Worm (Caenorhabditis elegans) whole organism, midembryonic: ENCODE results near the gene stdh-4.

ENCODE experiments used
- T22C8.4 ChIP-seq: fragments of 200-800 bp; sonication (Bioruptor generic); IDR thresholded peaks from 2 replicates; pipeline ENCODE4 v1.3.6; 2022; ENCODE audit warnings: missing genetic modification characterization, missing compliant biosample characterization
- cog-1 ChIP-seq: sonication (generic microtip); optimal IDR thresholded peaks from 2 replicates; lab custom pipeline; 2016; ENCODE audit warnings: missing genetic modification characterization, missing compliant biosample characterization
- flt-1 ChIP-seq: fragments of 200-800 bp; sonication (Bioruptor generic); IDR thresholded peaks from 2 replicates; pipeline ENCODE4 v1.3.6; 2022; ENCODE audit warnings: missing genetic modification characterization, missing compliant biosample characterization
- klf-2 ChIP-seq: fragments of 200-800 bp; sonication (Bioruptor generic); conservative IDR thresholded peaks from 2 replicates; pipeline ENCODE4 v1.3.6; 2022; ENCODE audit warnings: missing genetic modification reagents, missing genetic modification characterization, missing compliant biosample characterization
- med-1 ChIP-seq: sonication (generic microtip); optimal IDR thresholded peaks from 2 replicates; lab custom pipeline; 2017; ENCODE audit warnings: missing genetic modification characterization, mild to moderate bottlenecking, missing compliant biosample characterization, antibody characterized with exemption, missing genetic modification reagents; ENCODE audit not compliant: insufficient read depth
- ref-1 ChIP-seq: fragments of 200-800 bp; sonication (Bioruptor generic); conservative IDR thresholded peaks from 2 replicates; pipeline ENCODE4 v1.3.6; 2022; ENCODE audit warnings: missing genetic modification reagents, missing genetic modification characterization, missing compliant biosample characterization
- tab-1 ChIP-seq: fragments of 200-800 bp; sonication (Bioruptor generic); IDR thresholded peaks from 2 replicates; pipeline ENCODE4 v1.3.6; 2022; ENCODE audit warnings: missing genetic modification characterization, missing compliant biosample characterization
- ztf-23 ChIP-seq: fragments of 200-800 bp; sonication (Bioruptor generic); IDR thresholded peaks from 2 replicates; pipeline ENCODE4 v1.3.6; 2022; ENCODE audit warnings: missing genetic modification reagents, missing genetic modification characterization, missing compliant biosample characterization
- ztf-29 ChIP-seq: fragments of 200-800 bp; sonication (Bioruptor generic); IDR thresholded peaks from 2 replicates; pipeline ENCODE4 v1.3.6; 2022; ENCODE audit warnings: missing genetic modification reagents, missing genetic modification characterization, missing compliant biosample characterization

Gene stdh-4

ce11 chrV:8588079-8588478 lies 39.0 kb downstream of the stdh-4 start, which contains the start of gene C10B5.3:
Gene C10B5.3, minus strand, starts transcription at chrV:8588179.
- no peak for TF ChIP-seq T22C8.4
- TF ChIP-seq tab-1 (GFP tag; lab: Robert Waterston, UW): no peak
- 0 out of 2 replicates have a peak, but pooled peaks have one; percentile 15 for TF ChIP-seq ztf-23 (GFP tag; lab: Robert Waterston, UW)

DNA sequence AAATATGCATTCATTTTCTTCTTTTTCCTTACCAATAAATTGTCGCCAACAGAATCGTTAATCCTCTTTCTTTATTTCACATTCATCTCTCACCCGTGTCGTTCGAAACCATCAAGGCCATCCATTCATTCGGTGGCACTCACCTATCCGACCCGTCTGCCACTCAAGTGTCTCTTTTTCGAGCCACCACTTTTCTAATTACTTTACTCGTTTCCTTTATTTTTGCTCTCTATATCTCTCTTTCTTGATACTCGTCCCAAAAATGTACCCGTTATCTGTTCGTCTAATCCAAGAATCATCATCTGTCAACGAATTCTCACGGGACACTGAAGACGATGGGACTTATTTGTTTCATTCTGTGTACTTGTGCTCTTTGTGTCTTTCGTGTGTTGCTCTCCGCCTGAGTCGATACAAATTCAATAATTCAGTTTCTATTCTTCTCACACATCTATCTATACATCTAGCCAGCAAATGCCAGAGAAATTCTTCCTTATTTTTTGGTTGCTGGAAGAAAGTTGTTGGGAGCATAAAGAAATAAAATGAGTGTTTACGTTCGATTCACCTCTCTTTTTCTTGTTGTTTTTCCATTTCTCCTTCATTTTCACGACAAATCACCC lies 43.7 kb downstream of the stdh-4 start:
- TF ChIP-seq ref-1 (GFP tag; lab: Robert Waterston, UW) (no peak), ztf-23 (GFP tag; lab: Robert Waterston, UW) (no peak), T22C8.4 (no peak), tab-1 (GFP tag; lab: Robert Waterston, UW) (no peak), klf-2 (no peak)

- TF ChIP-seq klf-2: no peak
- no peak for TF ChIP-seq ref-1 (GFP tag; lab: Robert Waterston, UW)
- no peak for TF ChIP-seq ztf-29 (GFP tag; lab: Robert Waterston, UW)
- TF ChIP-seq med-1: no peak
- no peak for TF ChIP-seq T22C8.4
- no peak for TF ChIP-seq ztf-23 (GFP tag; lab: Robert Waterston, UW)
- no peak for TF ChIP-seq cog-1 (tag; lab: Kevin White, UChicago)
- no peak for TF ChIP-seq tab-1 (GFP tag; lab: Robert Waterston, UW)
- TF ChIP-seq flt-1 (GFP tag; lab: Robert Waterston, UW): peak; percentile 43; the same call in 1 of the 2 replicates
Measured at ce11 chrV:8594105-8594964, 45.2 kb downstream of the stdh-4 start, which contains the start of gene tag-196. Gene tag-196, plus strand, starts transcription at chrV:8594914.

- TF ChIP-seq med-1 (no peak), ztf-29 (GFP tag; lab: Robert Waterston, UW) (no peak), ztf-23 (GFP tag; lab: Robert Waterston, UW) (no peak), tab-1 (GFP tag; lab: Robert Waterston, UW) (no peak), T22C8.4 (no peak), cog-1 (tag; lab: Kevin White, UChicago) (no peak), flt-1 (GFP tag; lab: Robert Waterston, UW) (no peak), ref-1 (GFP tag; lab: Robert Waterston, UW) (no peak), klf-2 (no peak)
Measured at ce11 chrV:8599192-8599591, 50.1 kb downstream of the stdh-4 start, which contains the start of gene F41E6.7. Gene F41E6.7, minus strand, starts transcription at chrV:8599292.

- TF ChIP-seq cog-1 (tag; lab: Kevin White, UChicago) (no peak), klf-2 (no peak), ref-1 (GFP tag; lab: Robert Waterston, UW) (no peak), flt-1 (GFP tag; lab: Robert Waterston, UW) (no peak), ztf-29 (GFP tag; lab: Robert Waterston, UW) (no peak), ztf-23 (GFP tag; lab: Robert Waterston, UW) (no peak), T22C8.4 (no peak), tab-1 (GFP tag; lab: Robert Waterston, UW) (no peak)
Measured at ce11 chrV:8599957-8600356, 50.9 kb downstream of the stdh-4 start.
